Fruit fly (Drosophila melanogaster) whole organism, prepupa: ENCODE data around the gene CG13390.

ENCODE experiments used
- CG32006 ChIP-seq: fragments of 200-800 bp; sonication (Bioruptor generic); optimal IDR thresholded peaks from 3 replicates; lab custom pipeline; 2017; ENCODE audit warnings: missing biosample characterization, mild to moderate bottlenecking, missing genetic modification characterization
- CG4318 ChIP-seq: fragments of 200-800 bp; sonication (Bioruptor generic); optimal IDR thresholded peaks from 3 replicates; lab custom pipeline; 2017; ENCODE audit warnings: missing biosample characterization, mild to moderate bottlenecking, missing genetic modification characterization
- CG6854 ChIP-seq: fragments of 200-800 bp; sonication (Bioruptor generic); optimal IDR thresholded peaks from 2 replicates; lab custom pipeline; 2017; ENCODE audit warnings: missing biosample characterization, mild to moderate bottlenecking, missing genetic modification characterization
- Hr39 ChIP-seq: fragments of 200-800 bp; sonication (Bioruptor generic); optimal IDR thresholded peaks from 2 replicates; lab custom pipeline; 2016; ENCODE audit warnings: missing biosample characterization, missing genetic modification characterization
- Smox ChIP-seq: fragments of 200-800 bp; sonication (Bioruptor generic); optimal IDR thresholded peaks from 3 replicates; lab custom pipeline; 2016; ENCODE audit warnings: missing biosample characterization, missing genetic modification characterization
- acj6 ChIP-seq: fragments of 200-800 bp; sonication (Bioruptor generic); optimal IDR thresholded peaks from 3 replicates; lab custom pipeline; 2016; ENCODE audit warnings: missing biosample characterization, missing genetic modification characterization
- net ChIP-seq: fragments of 200-800 bp; sonication (Bioruptor generic); optimal IDR thresholded peaks from 3 replicates; lab custom pipeline; 2016; ENCODE audit warnings: missing biosample characterization, missing genetic modification characterization

dm6 chr2L:8384985-8385519, 8.5 kb upstream of the CG13390 start:
- TF ChIP-seq CG32006 (GFP tag; lab: Kevin White, UChicago) (no peak), CG6854 (GFP tag; lab: Kevin White, UChicago) (no peak), Hr39 (GFP tag; lab: Kevin White, UChicago) (no peak), net (GFP tag; lab: Kevin White, UChicago) (no peak), acj6 (GFP tag; lab: Kevin White, UChicago) (no peak), Smox (GFP tag; lab: Kevin White, UChicago) (no peak), CG4318 (GFP tag; lab: Kevin White, UChicago) (no peak)
